Fruit fly (Drosophila melanogaster) whole organism, embryonic: ENCODE measurements around the gene CG15046.

ENCODE experiments used
- Atf-2 ChIP-seq: fragments of 200-800 bp; sonication (Bioruptor generic); optimal IDR thresholded peaks from 2 replicates; lab custom pipeline; 2016; ENCODE audit warnings: missing biosample characterization, missing genetic modification characterization
- Atf6 ChIP-seq: fragments of 200-800 bp; sonication (Bioruptor generic); IDR thresholded peaks from 2 replicates; pipeline ENCODE4 v1.3.6; 2022; ENCODE audit warnings: missing biosample characterization, missing genetic modification characterization
- CG10267 ChIP-seq: fragments of 200-800 bp; sonication (Bioruptor generic); optimal IDR thresholded peaks from 2 replicates; lab custom pipeline; 2018; ENCODE audit warnings: missing biosample characterization, mild to moderate bottlenecking, missing genetic modification characterization, moderate library complexity
- CG10274 ChIP-seq: fragments of 200-800 bp; sonication (Bioruptor generic); optimal IDR thresholded peaks from 3 replicates; lab custom pipeline; 2017; ENCODE audit warnings: missing biosample characterization, mild to moderate bottlenecking, missing genetic modification characterization
- CG10959 ChIP-seq: fragments of 200-800 bp; sonication (Bioruptor generic); IDR thresholded peaks from 2 replicates; pipeline ENCODE4 v1.3.6; 2022; ENCODE audit warnings: missing biosample characterization, missing genetic modification characterization
- CG11456 ChIP-seq: fragments of 200-800 bp; sonication (Bioruptor generic); IDR thresholded peaks from 3 replicates; pipeline ENCODE4 v1.3.6; 2022; ENCODE audit warnings: missing biosample characterization, missing genetic modification characterization
- CG12942 ChIP-seq: fragments of 200-800 bp; sonication (Bioruptor generic); optimal IDR thresholded peaks from 3 replicates; lab custom pipeline; 2016; ENCODE audit warnings: missing biosample characterization, missing genetic modification characterization
- CG13775 ChIP-seq: fragments of 200-800 bp; sonication (Bioruptor generic); optimal IDR thresholded peaks from 3 replicates; lab custom pipeline; 2017; ENCODE audit warnings: missing biosample characterization, mild to moderate bottlenecking, missing genetic modification characterization
- CG14014 ChIP-seq: fragments of 200-800 bp; sonication (Bioruptor generic); IDR thresholded peaks from 2 replicates; pipeline ENCODE4 v1.3.6; 2022; ENCODE audit warnings: missing biosample characterization, missing genetic modification characterization
- CG15269 ChIP-seq: fragments of 200-800 bp; sonication (Bioruptor generic); optimal IDR thresholded peaks from 2 replicates; lab custom pipeline; 2018; ENCODE audit warnings: missing biosample characterization, mild to moderate bottlenecking, missing genetic modification characterization, moderate library complexity
- CG17568 ChIP-seq: fragments of 200-800 bp; sonication (Bioruptor generic); optimal IDR thresholded peaks from 2 replicates; lab custom pipeline; 2018; ENCODE audit warnings: missing biosample characterization, mild to moderate bottlenecking, missing genetic modification characterization, moderate library complexity
- CG2120 ChIP-seq: fragments of 200-800 bp; sonication (Bioruptor generic); optimal IDR thresholded peaks from 3 replicates; lab custom pipeline; 2016; ENCODE audit warnings: missing biosample characterization, missing genetic modification characterization
- CG2889 ChIP-seq: fragments of 200-800 bp; sonication (Bioruptor generic); IDR thresholded peaks from 3 replicates; pipeline ENCODE4 v1.3.6; 2022; ENCODE audit warnings: missing biosample characterization, missing genetic modification characterization
- CG33557 ChIP-seq: fragments of 200-800 bp; sonication (Bioruptor generic); optimal IDR thresholded peaks from 2 replicates; lab custom pipeline; 2019; ENCODE audit warnings: missing biosample characterization, mild to moderate bottlenecking, missing genetic modification characterization, moderate library complexity
- CG3847 ChIP-seq: fragments of 200-800 bp; sonication (Bioruptor generic); IDR thresholded peaks from 2 replicates; pipeline ENCODE4 v1.3.6; 2022; ENCODE audit warnings: missing biosample characterization, missing genetic modification characterization
- CG9437 ChIP-seq: fragments of 200-800 bp; sonication (Bioruptor generic); optimal IDR thresholded peaks from 2 replicates; lab custom pipeline; 2018; ENCODE audit warnings: missing biosample characterization, mild to moderate bottlenecking, missing genetic modification characterization
- CG9609 ChIP-seq: fragments of 200-800 bp; sonication (Bioruptor generic); optimal IDR thresholded peaks from 3 replicates; lab custom pipeline; 2016; ENCODE audit warnings: missing biosample characterization, missing genetic modification characterization
- CTCF ChIP-seq: fragments of 200-800 bp; sonication (Bioruptor generic); optimal IDR thresholded peaks from 2 replicates; lab custom pipeline; 2017; ENCODE audit warnings: missing biosample characterization, mild to moderate bottlenecking, missing genetic modification characterization, moderate library complexity
- Camta ChIP-seq: fragments of 200-800 bp; sonication (Bioruptor generic); optimal IDR thresholded peaks from 2 replicates; lab custom pipeline; 2016; ENCODE audit warnings: missing biosample characterization, missing genetic modification characterization
- CkIIα-i1 ChIP-seq: fragments of 200-800 bp; sonication (Bioruptor generic); IDR thresholded peaks from 2 replicates; pipeline ENCODE4 v1.3.6; 2022; ENCODE audit warnings: missing biosample characterization, missing genetic modification characterization
- Doc3 ChIP-seq: fragments of 200-800 bp; sonication (Bioruptor generic); IDR thresholded peaks from 3 replicates; pipeline ENCODE4 v1.3.6; 2022; ENCODE audit warnings: missing biosample characterization, missing genetic modification characterization; ENCODE audit not compliant: partially characterized antibody
- Hand ChIP-seq: fragments of 200-800 bp; sonication (Bioruptor generic); optimal IDR thresholded peaks from 2 replicates; lab custom pipeline; 2017; ENCODE audit warnings: mild to moderate bottlenecking, missing biosample characterization, missing genetic modification reagents, missing genetic modification characterization
- Hr78 ChIP-seq, 2 experiments: fragments of 200-800 bp in 1 of 2; fragments of >200 bp in 1 of 2; sonication (Bioruptor generic) in 1 of 2; optimal IDR thresholded peaks; 2 replicates each; lab custom pipeline; 2017 to 2019; ENCODE audit warnings: missing biosample characterization in 2 of 2, missing genetic modification characterization in 2 of 2, mild to moderate bottlenecking in 1 of 2, moderate library complexity in 1 of 2
- Hsf ChIP-seq: fragments of 200-800 bp; sonication (Bioruptor generic); optimal IDR thresholded peaks from 3 replicates; lab custom pipeline; 2016; ENCODE audit warnings: missing biosample characterization, missing genetic modification characterization
- Lim3 ChIP-seq: fragments of 200-800 bp; sonication (Bioruptor generic); IDR thresholded peaks from 2 replicates; pipeline ENCODE4 v1.3.6; 2022; ENCODE audit warnings: missing biosample characterization, missing genetic modification characterization
- Pdp1 ChIP-seq, 2 experiments: fragments of 200-800 bp; sonication (Bioruptor generic); optimal IDR thresholded peaks; 3 replicates each; lab custom pipeline; 2016; ENCODE audit warnings: missing biosample characterization in 2 of 2, missing genetic modification characterization in 2 of 2, mild to moderate bottlenecking in 1 of 2, moderate library complexity in 1 of 2
- Six4 ChIP-seq: fragments of 200-800 bp; sonication (Bioruptor generic); optimal IDR thresholded peaks from 2 replicates; lab custom pipeline; 2016; ENCODE audit warnings: missing biosample characterization, missing genetic modification characterization
- Spps ChIP-seq: fragments of 200-800 bp; sonication (Bioruptor generic); optimal IDR thresholded peaks from 2 replicates; lab custom pipeline; 2018; ENCODE audit warnings: missing biosample characterization, mild to moderate bottlenecking, missing genetic modification characterization
- YL-1 ChIP-seq: fragments of 200-800 bp; sonication (Bioruptor generic); optimal IDR thresholded peaks from 3 replicates; lab custom pipeline; 2017; ENCODE audit warnings: missing biosample characterization, mild to moderate bottlenecking, missing genetic modification characterization
- ab ChIP-seq: fragments of 200-800 bp; sonication (Bioruptor generic); optimal IDR thresholded peaks from 2 replicates; lab custom pipeline; 2016; ENCODE audit warnings: missing biosample characterization, missing genetic modification characterization
- al ChIP-seq: fragments of 200-800 bp; sonication (Bioruptor generic); IDR thresholded peaks from 2 replicates; pipeline ENCODE4 v1.3.6; 2022; ENCODE audit warnings: missing biosample characterization, missing genetic modification characterization
- chif ChIP-seq, 2 experiments: fragments of 200-800 bp; sonication (Bioruptor generic); optimal IDR thresholded peaks; 3 replicates each; lab custom pipeline; 2016; ENCODE audit warnings: missing biosample characterization in 2 of 2, missing genetic modification characterization in 2 of 2
- chn ChIP-seq: fragments of 200-800 bp; sonication (Bioruptor generic); optimal IDR thresholded peaks from 2 replicates; lab custom pipeline; 2016; ENCODE audit warnings: missing biosample characterization, missing genetic modification characterization
- eyg ChIP-seq: fragments of 200-800 bp; sonication (Bioruptor generic); optimal IDR thresholded peaks from 3 replicates; lab custom pipeline; 2016; ENCODE audit warnings: missing biosample characterization, missing genetic modification characterization
- h ChIP-seq: fragments of >200 bp; optimal IDR thresholded peaks from 2 replicates; lab custom pipeline; 2017
- hbn ChIP-seq: fragments of 200-800 bp; sonication (Bioruptor generic); IDR thresholded peaks from 2 replicates; pipeline ENCODE4 v1.3.6; 2022; ENCODE audit warnings: missing biosample characterization, missing genetic modification characterization; ENCODE audit not compliant: partially characterized antibody
- hth ChIP-seq: fragments of >200 bp; optimal IDR thresholded peaks from 2 replicates; lab custom pipeline; 2017; ENCODE audit warnings: inconsistent platforms
- jumu ChIP-seq: fragments of 200-800 bp; sonication (Bioruptor generic); optimal IDR thresholded peaks from 3 replicates; lab custom pipeline; 2016; ENCODE audit warnings: missing biosample characterization, missing genetic modification characterization
- klu ChIP-seq: fragments of 200-800 bp; sonication (Bioruptor generic); IDR thresholded peaks from 2 replicates; pipeline ENCODE4 v1.3.6; 2022; ENCODE audit warnings: missing biosample characterization, missing genetic modification characterization
- kni ChIP-seq: fragments of 200-800 bp; sonication (Bioruptor generic); optimal IDR thresholded peaks from 3 replicates; lab custom pipeline; 2017; ENCODE audit warnings: mild to moderate bottlenecking, missing biosample characterization, missing genetic modification reagents, missing genetic modification characterization
- maf-S ChIP-seq: fragments of 200-800 bp; sonication (Bioruptor generic); optimal IDR thresholded peaks from 2 replicates; lab custom pipeline; 2016; ENCODE audit warnings: missing biosample characterization, missing genetic modification characterization
- mirr ChIP-seq: fragments of 200-800 bp; sonication (Bioruptor generic); optimal IDR thresholded peaks from 3 replicates; lab custom pipeline; 2018; ENCODE audit warnings: missing biosample characterization, mild to moderate bottlenecking, missing genetic modification characterization
- nom ChIP-seq: fragments of 200-800 bp; sonication (Bioruptor generic); optimal IDR thresholded peaks from 2 replicates; lab custom pipeline; 2017; ENCODE audit warnings: missing biosample characterization, missing genetic modification characterization, mild to moderate bottlenecking, moderate library complexity, missing genetic modification reagents
- salm ChIP-seq: fragments of 200-800 bp; sonication (Bioruptor generic); optimal IDR thresholded peaks from 2 replicates; lab custom pipeline; 2018; ENCODE audit warnings: missing biosample characterization, mild to moderate bottlenecking, missing genetic modification characterization
- sim ChIP-seq: fragments of 200-800 bp; sonication (Bioruptor generic); IDR thresholded peaks from 2 replicates; pipeline ENCODE4 v1.3.6; 2022; ENCODE audit warnings: missing biosample characterization, missing genetic modification characterization
- sna ChIP-seq: fragments of 200-800 bp; sonication (Bioruptor generic); IDR thresholded peaks from 2 replicates; pipeline ENCODE4 v1.3.6; 2022; ENCODE audit warnings: missing biosample characterization, missing genetic modification characterization; ENCODE audit not compliant: partially characterized antibody
- ssp ChIP-seq: fragments of 200-800 bp; sonication (Bioruptor generic); IDR thresholded peaks from 2 replicates; pipeline ENCODE4 v1.3.6; 2022; ENCODE audit warnings: missing biosample characterization, missing genetic modification characterization
- tna ChIP-seq: fragments of 200-800 bp; sonication (Bioruptor generic); IDR thresholded peaks from 2 replicates; pipeline ENCODE4 v1.3.6; 2022; ENCODE audit warnings: missing biosample characterization, missing genetic modification characterization; ENCODE audit not compliant: partially characterized antibody
- tx ChIP-seq: fragments of 200-800 bp; sonication (Bioruptor generic); optimal IDR thresholded peaks from 2 replicates; lab custom pipeline; 2016; ENCODE audit warnings: missing biosample characterization, missing genetic modification characterization
- unc-4 ChIP-seq: fragments of 200-800 bp; sonication (Bioruptor generic); IDR thresholded peaks from 2 replicates; pipeline ENCODE4 v1.3.6; 2022; ENCODE audit warnings: missing biosample characterization, missing genetic modification characterization; ENCODE audit not compliant: partially characterized antibody
- vfl ChIP-seq: fragments of 200-800 bp; sonication (Bioruptor generic); optimal IDR thresholded peaks from 2 replicates; lab custom pipeline; 2016; ENCODE audit warnings: missing biosample characterization, missing genetic modification characterization
- wdn ChIP-seq: fragments of 200-800 bp; sonication (Bioruptor generic); IDR thresholded peaks from 2 replicates; pipeline ENCODE4 v1.3.6; 2022; ENCODE audit warnings: missing biosample characterization, missing genetic modification characterization

CG15046 gene

dm6 chrX:18515988-18516541 is 26.6 kb upstream of the CG15046 start (continued):
- TF ChIP-seq CG33557 (GFP tag; lab: Kevin White, UChicago) (no peak), salm (tag; lab: Kevin White, UChicago) (no peak), CG14014 (GFP tag; lab: Robert Waterston, UW) (no peak; the same call in 1 of the 2 replicates), CkIIα-i1 (GFP tag; lab: Robert Waterston, UW) (no peak), h (lab: Kevin White, UChicago) (no peak), jumu (GFP tag; lab: Kevin White, UChicago) (no peak), CG10274 (no peak), CG10959 (no peak), Hr78 (GFP tag; optimal IDR thresholded peaks at IDR 0.05; lab: Kevin White, UChicago) (no peak), Hand (GFP tag; lab: Kevin White, UChicago) (no peak), chn (GFP tag; lab: Kevin White, UChicago) (no peak), CG9437 (GFP tag; lab: Kevin White, UChicago) (no peak), Spps (tag; lab: Kevin White, UChicago) (no peak), CG15269 (tag; lab: Kevin White, UChicago) (no peak), hth (lab: Kevin White, UChicago) (no peak), Atf-2 (GFP tag; lab: Kevin White, UChicago) (peak; percentile 27), CG17568 (GFP tag; lab: Kevin White, UChicago) (no peak), vfl (GFP tag; lab: Kevin White, UChicago) (no peak), Doc3 (GFP tag; lab: Robert Waterston, UW) (no peak), CG11456 (no peak), kni (GFP tag; lab: Kevin White, UChicago) (peak; percentile 4), maf-S (GFP tag; lab: Kevin White, UChicago) (no peak), CG12942 (GFP tag; lab: Kevin White, UChicago) (no peak), sna (GFP tag; lab: Robert Waterston, UW) (no peak), CG9609 (GFP tag; lab: Kevin White, UChicago) (no peak), Six4 (GFP tag; lab: Kevin White, UChicago) (peak; percentile 20), tx (GFP tag; lab: Kevin White, UChicago) (no peak), tna (GFP tag; lab: Robert Waterston, UW) (no peak), CG10267 (tag; lab: Kevin White, UChicago) (peak; percentile 27), unc-4 (GFP tag; lab: Robert Waterston, UW) (no peak), ab (GFP tag; lab: Kevin White, UChicago) (no peak), Hsf (GFP tag; lab: Kevin White, UChicago) (no peak), nom (GFP tag; lab: Kevin White, UChicago) (no peak), CG3847 (GFP tag; lab: Robert Waterston, UW) (no peak), sim (GFP tag; lab: Robert Waterston, UW) (no peak), chif (GFP tag; optimal IDR thresholded peaks at IDR 0.05; lab: Kevin White, UChicago) (peak in 1 of 2 experiments; percentile 13), ssp (GFP tag; lab: Robert Waterston, UW) (no peak), CTCF (no peak), al (no peak), mirr (GFP tag; lab: Kevin White, UChicago) (no peak), Camta (no peak), Atf6 (GFP tag; lab: Robert Waterston, UW) (no peak), hbn (GFP tag; lab: Robert Waterston, UW) (no peak), YL-1 (GFP tag; lab: Kevin White, UChicago) (no peak), klu (GFP tag; lab: Robert Waterston, UW) (no peak), CG2120 (GFP tag; lab: Kevin White, UChicago) (peak; percentile 52), eyg (GFP tag; lab: Kevin White, UChicago) (no peak), CG2889 (GFP tag; lab: Robert Waterston, UW) (no peak), wdn (no peak), CG13775 (GFP tag; lab: Kevin White, UChicago) (peak; percentile 2), Pdp1 (GFP tag; optimal IDR thresholded peaks at IDR 0.05; lab: Kevin White, UChicago) (peak; percentile 7 to 34), Lim3 (GFP tag; lab: Robert Waterston, UW) (no peak)
